Fruit fly (Drosophila melanogaster) whole organism, embryonic: ENCODE measurements around the gene CG11617.

ENCODE experiments used
- CG11695 ChIP-seq: fragments of 200-800 bp; sonication (Bioruptor generic); IDR thresholded peaks from 3 replicates; pipeline ENCODE4 v1.3.6; 2022; ENCODE audit warnings: missing biosample characterization, missing genetic modification characterization
- CG12236 ChIP-seq: fragments of 200-800 bp; sonication (Bioruptor generic); optimal IDR thresholded peaks from 2 replicates; lab custom pipeline; 2016; ENCODE audit warnings: missing biosample characterization, missing genetic modification characterization
- CG13123 ChIP-seq: fragments of 200-800 bp; sonication (Bioruptor generic); optimal IDR thresholded peaks from 2 replicates; lab custom pipeline; 2016; ENCODE audit warnings: missing biosample characterization, missing genetic modification characterization
- CG13424 ChIP-seq: fragments of 200-800 bp; sonication (Bioruptor generic); optimal IDR thresholded peaks from 2 replicates; lab custom pipeline; 2019; ENCODE audit warnings: missing biosample characterization, mild to moderate bottlenecking, missing genetic modification characterization, moderate library complexity
- CG13624 ChIP-seq: fragments of 200-800 bp; sonication (Bioruptor generic); optimal IDR thresholded peaks from 2 replicates; lab custom pipeline; 2016; ENCODE audit warnings: missing biosample characterization, missing genetic modification characterization
- CG14860 ChIP-seq: fragments of 200-800 bp; sonication (Bioruptor generic); IDR thresholded peaks from 3 replicates; pipeline ENCODE4 v1.3.6; 2022; ENCODE audit warnings: missing biosample characterization, missing genetic modification characterization; ENCODE audit not compliant: partially characterized antibody
- CG16815 ChIP-seq: fragments of 200-800 bp; sonication (Bioruptor generic); optimal IDR thresholded peaks from 3 replicates; lab custom pipeline; 2017; ENCODE audit warnings: missing biosample characterization, mild to moderate bottlenecking, missing genetic modification characterization
- CG17802 ChIP-seq: fragments of 200-800 bp; sonication (Bioruptor generic); optimal IDR thresholded peaks from 2 replicates; lab custom pipeline; 2018; ENCODE audit warnings: missing biosample characterization, mild to moderate bottlenecking, missing genetic modification characterization, moderate library complexity
- CG18599 ChIP-seq: fragments of 200-800 bp; sonication (Bioruptor generic); optimal IDR thresholded peaks from 3 replicates; lab custom pipeline; 2017; ENCODE audit warnings: missing biosample characterization, missing genetic modification characterization, mild to moderate bottlenecking, moderate library complexity, missing genetic modification reagents
- CG30431 ChIP-seq: fragments of 200-800 bp; sonication (Bioruptor generic); optimal IDR thresholded peaks from 2 replicates; lab custom pipeline; 2017; ENCODE audit warnings: missing biosample characterization, missing genetic modification characterization
- CG34422 ChIP-seq: fragments of 200-800 bp; sonication (Bioruptor generic); IDR thresholded peaks from 3 replicates; pipeline ENCODE4 v1.3.6; 2022; ENCODE audit warnings: missing biosample characterization, missing genetic modification characterization
- CG4360 ChIP-seq: fragments of 200-800 bp; sonication (Bioruptor generic); IDR thresholded peaks from 2 replicates; pipeline ENCODE4 v1.3.6; 2022; ENCODE audit warnings: missing biosample characterization, missing genetic modification characterization
- CG5245 ChIP-seq: fragments of 200-800 bp; sonication (Bioruptor generic); optimal IDR thresholded peaks from 3 replicates; lab custom pipeline; 2016; ENCODE audit warnings: missing biosample characterization, missing genetic modification characterization
- CG5953 ChIP-seq: fragments of 200-800 bp; sonication (Bioruptor generic); IDR thresholded peaks from 2 replicates; pipeline ENCODE4 v1.3.6; 2022; ENCODE audit warnings: missing biosample characterization, missing genetic modification characterization
- CG6765 ChIP-seq: fragments of 200-800 bp; sonication (Bioruptor generic); optimal IDR thresholded peaks from 3 replicates; lab custom pipeline; 2017; ENCODE audit warnings: missing biosample characterization, mild to moderate bottlenecking, missing genetic modification characterization
- CG7928 ChIP-seq: fragments of 200-800 bp; sonication (Bioruptor generic); optimal IDR thresholded peaks from 2 replicates; lab custom pipeline; 2017; ENCODE audit warnings: missing biosample characterization, mild to moderate bottlenecking, missing genetic modification characterization
- CTCF ChIP-seq: fragments of 200-800 bp; sonication (Bioruptor generic); optimal IDR thresholded peaks from 2 replicates; lab custom pipeline; 2017; ENCODE audit warnings: missing biosample characterization, mild to moderate bottlenecking, missing genetic modification characterization, moderate library complexity
- Dbx ChIP-seq: fragments of 200-800 bp; sonication (Bioruptor generic); IDR thresholded peaks from 3 replicates; pipeline ENCODE4 v1.3.6; 2022; ENCODE audit warnings: missing biosample characterization, missing genetic modification characterization
- Dip3 ChIP-seq: fragments of 200-800 bp; sonication (Bioruptor generic); optimal IDR thresholded peaks from 3 replicates; lab custom pipeline; 2016; ENCODE audit warnings: missing biosample characterization, missing genetic modification characterization
- HLH3B ChIP-seq: fragments of 200-800 bp; sonication (Bioruptor generic); IDR thresholded peaks from 2 replicates; pipeline ENCODE4 v1.3.6; 2022; ENCODE audit warnings: missing biosample characterization, missing genetic modification characterization
- Jarid2 ChIP-seq: fragments of 200-800 bp; sonication (Bioruptor generic); optimal IDR thresholded peaks from 3 replicates; lab custom pipeline; 2017; ENCODE audit warnings: mild to moderate bottlenecking, missing biosample characterization, missing genetic modification reagents, missing genetic modification characterization
- Kr ChIP-seq: fragments of 200-800 bp; sonication (Bioruptor generic); optimal IDR thresholded peaks from 2 replicates; lab custom pipeline; 2017; ENCODE audit warnings: missing biosample characterization, mild to moderate bottlenecking, missing genetic modification characterization
- MESR4 ChIP-seq: fragments of 200-800 bp; sonication (Bioruptor generic); optimal IDR thresholded peaks from 2 replicates; lab custom pipeline; 2018; ENCODE audit warnings: missing biosample characterization, mild to moderate bottlenecking, missing genetic modification characterization, moderate library complexity
- Med ChIP-seq: fragments of 200-800 bp; sonication (Bioruptor generic); peaks from one replicate; lab custom pipeline; 2016; ENCODE audit warnings: missing biosample characterization, missing genetic modification characterization, mild to moderate bottlenecking, inconsistent platforms, moderate library complexity
- Myb ChIP-seq: fragments of 200-800 bp; sonication (Bioruptor generic); optimal IDR thresholded peaks from 2 replicates; lab custom pipeline; 2016; ENCODE audit warnings: missing biosample characterization, missing genetic modification characterization
- Oli ChIP-seq: fragments of 200-800 bp; sonication (Bioruptor generic); optimal IDR thresholded peaks from 2 replicates; lab custom pipeline; 2018; ENCODE audit warnings: missing biosample characterization, mild to moderate bottlenecking, missing genetic modification characterization, moderate library complexity
- Sin3A ChIP-seq: fragments of >200 bp; optimal IDR thresholded peaks from 2 replicates; lab custom pipeline; 2018
- Sry-β ChIP-seq: fragments of 200-800 bp; sonication (Bioruptor generic); optimal IDR thresholded peaks from 2 replicates; lab custom pipeline; 2018; ENCODE audit warnings: missing biosample characterization, mild to moderate bottlenecking, missing genetic modification characterization, moderate library complexity
- Vsx1 ChIP-seq: fragments of 200-800 bp; sonication (Bioruptor generic); optimal IDR thresholded peaks from 2 replicates; lab custom pipeline; 2017; ENCODE audit warnings: missing biosample characterization, mild to moderate bottlenecking, missing genetic modification characterization, missing genetic modification reagents
- ase ChIP-seq: fragments of 200-800 bp; sonication (Bioruptor generic); IDR thresholded peaks from 3 replicates; pipeline ENCODE4 v1.3.6; 2022; ENCODE audit warnings: missing biosample characterization, missing genetic modification characterization
- bigmax ChIP-seq: fragments of 200-800 bp; sonication (Bioruptor generic); optimal IDR thresholded peaks from 2 replicates; lab custom pipeline; 2018; ENCODE audit warnings: missing biosample characterization, mild to moderate bottlenecking, missing genetic modification characterization
- caup ChIP-seq: fragments of 200-800 bp; sonication (Bioruptor generic); optimal IDR thresholded peaks from 3 replicates; lab custom pipeline; 2017; ENCODE audit warnings: missing biosample characterization, mild to moderate bottlenecking, missing genetic modification characterization, moderate library complexity; ENCODE audit not compliant: severe bottlenecking
- dmrt99B ChIP-seq: fragments of 200-800 bp; sonication (Bioruptor generic); optimal IDR thresholded peaks from 2 replicates; lab custom pipeline; 2018; ENCODE audit warnings: missing biosample characterization, mild to moderate bottlenecking, missing genetic modification characterization, moderate library complexity
- ewg ChIP-seq: fragments of 200-800 bp; sonication (Bioruptor generic); optimal IDR thresholded peaks from 3 replicates; lab custom pipeline; 2017; ENCODE audit warnings: mild to moderate bottlenecking, missing biosample characterization, missing genetic modification reagents, missing genetic modification characterization
- eyg ChIP-seq: fragments of 200-800 bp; sonication (Bioruptor generic); optimal IDR thresholded peaks from 3 replicates; lab custom pipeline; 2016; ENCODE audit warnings: missing biosample characterization, missing genetic modification characterization
- h ChIP-seq: fragments of >200 bp; optimal IDR thresholded peaks from 2 replicates; lab custom pipeline; 2017
- hkb ChIP-seq, 2 experiments: fragments of 200-800 bp in 1 of 2; fragments of >200 bp in 1 of 2; sonication (Bioruptor generic) in 1 of 2; IDR thresholded peaks in 1 of 2; optimal IDR thresholded peaks in 1 of 2; 2 replicates each; pipeline versions ENCODE4 v1.3.6 to Lab custom; 2017 to 2022; ENCODE audit warnings: missing biosample characterization in 1 of 2, missing genetic modification characterization in 1 of 2
- ind ChIP-seq: fragments of 200-800 bp; sonication (Bioruptor generic); optimal IDR thresholded peaks from 3 replicates; lab custom pipeline; 2016; ENCODE audit warnings: missing biosample characterization, missing genetic modification characterization
- knrl ChIP-seq: fragments of 200-800 bp; sonication (Bioruptor generic); IDR thresholded peaks from 3 replicates; pipeline ENCODE4 v1.3.6; 2022; ENCODE audit warnings: missing biosample characterization, missing genetic modification characterization; ENCODE audit not compliant: partially characterized antibody
- mam ChIP-seq: fragments of 200-800 bp; sonication (Bioruptor generic); optimal IDR thresholded peaks from 3 replicates; lab custom pipeline; 2016; ENCODE audit warnings: missing biosample characterization, missing genetic modification characterization
- nerfin-2 ChIP-seq: fragments of 200-800 bp; sonication (Bioruptor generic); IDR thresholded peaks from 2 replicates; pipeline ENCODE4 v1.3.6; 2022; ENCODE audit warnings: missing biosample characterization, missing genetic modification characterization; ENCODE audit not compliant: partially characterized antibody
- p53 ChIP-seq: fragments of 200-800 bp; sonication (Bioruptor generic); optimal IDR thresholded peaks from 2 replicates; lab custom pipeline; 2016; ENCODE audit warnings: missing biosample characterization, missing genetic modification characterization
- peb ChIP-seq: fragments of 200-800 bp; sonication (Bioruptor generic); IDR thresholded peaks from 2 replicates; pipeline ENCODE4 v1.3.6; 2022; ENCODE audit warnings: missing biosample characterization, missing genetic modification characterization
- pita ChIP-seq: fragments of 200-800 bp; sonication (Bioruptor generic); optimal IDR thresholded peaks from 2 replicates; lab custom pipeline; 2017; ENCODE audit warnings: missing biosample characterization, mild to moderate bottlenecking, missing genetic modification characterization
- pnt ChIP-seq: fragments of 200-800 bp; sonication (Bioruptor generic); optimal IDR thresholded peaks from 3 replicates; lab custom pipeline; 2016; ENCODE audit warnings: missing biosample characterization, missing genetic modification characterization
- sens-2 ChIP-seq: fragments of 200-800 bp; sonication (Bioruptor generic); IDR thresholded peaks from 2 replicates; pipeline ENCODE4 v1.3.6; 2022; ENCODE audit warnings: missing biosample characterization, missing genetic modification characterization
- slbo ChIP-seq: fragments of 200-800 bp; sonication (Bioruptor generic); IDR thresholded peaks from 2 replicates; pipeline ENCODE4 v1.3.6; 2022; ENCODE audit warnings: missing biosample characterization, missing genetic modification characterization
- sr ChIP-seq: fragments of 200-800 bp; sonication (Bioruptor generic); IDR thresholded peaks from 3 replicates; pipeline ENCODE4 v1.3.6; 2022; ENCODE audit warnings: missing biosample characterization, missing genetic modification characterization
- ttk ChIP-seq: fragments of 200-800 bp; sonication (Bioruptor generic); IDR thresholded peaks from 2 replicates; pipeline ENCODE4 v2.1.2; 2022; ENCODE audit warnings: missing biosample characterization, missing genetic modification characterization
- wdn ChIP-seq: fragments of 200-800 bp; sonication (Bioruptor generic); IDR thresholded peaks from 2 replicates; pipeline ENCODE4 v1.3.6; 2022; ENCODE audit warnings: missing biosample characterization, missing genetic modification characterization

The CG11617 gene

dm6 chr2L:224599-225385 is 17.7 kb upstream of the CG11617 start (continued):
- TF ChIP-seq CG14860 (GFP tag; lab: Robert Waterston, UW) (no peak), pita (GFP tag; lab: Kevin White, UChicago) (no peak), Med (peak; percentile 79), knrl (GFP tag; lab: Robert Waterston, UW) (no peak), CG13624 (GFP tag; lab: Kevin White, UChicago) (peak; percentile 32), caup (peak; percentile 45), Myb (peak; percentile 3), Sry-β (GFP tag; lab: Kevin White, UChicago) (peak; percentile 88), pnt (GFP tag; lab: Kevin White, UChicago) (peak; percentile 41), CG17802 (tag; lab: Kevin White, UChicago) (peak; percentile 12), HLH3B (peak; percentile 59), Kr (GFP tag; lab: Kevin White, UChicago) (no peak), slbo (GFP tag; lab: Robert Waterston, UW) (peak; percentile 74; the same call in 1 of the 2 replicates), Vsx1 (GFP tag; lab: Kevin White, UChicago) (no peak), CG34422 (GFP tag; lab: Robert Waterston, UW) (no peak; the same call in 2 of the 3 replicates), CG30431 (GFP tag; lab: Kevin White, UChicago) (peak; percentile 48), nerfin-2 (GFP tag; lab: Robert Waterston, UW) (no peak), sr (GFP tag; lab: Robert Waterston, UW) (no peak), CG5953 (GFP tag; lab: Robert Waterston, UW) (no peak), h (lab: Kevin White, UChicago) (no peak), CG5245 (GFP tag; lab: Kevin White, UChicago) (peak; percentile 39), sens-2 (no peak), dmrt99B (tag; lab: Kevin White, UChicago) (no peak), ttk (GFP tag; lab: Robert Waterston, UW) (peak; percentile 54), wdn (GFP tag; lab: Robert Waterston, UW) (peak; percentile 52; the same call in 1 of the 2 replicates), CG13123 (peak; percentile 44), MESR4 (GFP tag; lab: Kevin White, UChicago) (no peak), Dip3 (peak; percentile 59), eyg (GFP tag; lab: Kevin White, UChicago) (peak; percentile 35), p53 (GFP tag; lab: Kevin White, UChicago) (no peak), bigmax (GFP tag; lab: Kevin White, UChicago) (no peak), CG6765 (peak; percentile 65), peb (peak; percentile 41; the same call in 1 of the 2 replicates), ewg (GFP tag; lab: Kevin White, UChicago) (no peak), CG7928 (GFP tag; lab: Kevin White, UChicago) (no peak), Oli (peak; percentile 68), hkb (optimal IDR thresholded peaks at IDR 0.05; lab: Kevin White, UChicago) (no peak), hkb (GFP tag; IDR thresholded peaks at IDR 0.05; lab: Robert Waterston, UW) (peak; percentile 19; the same call in 1 of the 2 replicates), Sin3A (lab: Kevin White, UChicago) (no peak), CG16815 (GFP tag; lab: Kevin White, UChicago) (peak; percentile 19), CG11695 (0 out of 3 replicates have a peak, but pooled peaks have one; percentile 46), CG13424 (tag; lab: Kevin White, UChicago) (peak; percentile 72), Jarid2 (GFP tag; lab: Kevin White, UChicago) (no peak), ase (GFP tag; lab: Robert Waterston, UW) (peak; percentile 48; the same call in 1 of the 3 replicates), CG18599 (GFP tag; lab: Kevin White, UChicago) (peak; percentile 79), CG12236 (GFP tag; lab: Kevin White, UChicago) (no peak), CTCF (GFP tag; lab: Kevin White, UChicago) (peak; percentile 18), mam (GFP tag; lab: Kevin White, UChicago) (peak; percentile 60), Dbx (GFP tag; lab: Robert Waterston, UW) (peak; percentile 52; the same call in 1 of the 3 replicates), CG4360 (GFP tag; lab: Robert Waterston, UW) (no peak), ind (GFP tag; lab: Kevin White, UChicago) (peak; percentile 69)
